Fruit fly (Drosophila melanogaster): ENCODE data around the gene Aasdh.

dm6 chr2L:8425962-8426759 lies 23.2 kb downstream of the Aasdh start:
- TF ChIP-seq rgr (GFP tag; optimal IDR thresholded peaks at IDR 0.05): no peak
- peak; percentile 17 for TF ChIP-seq sage (GFP tag; optimal IDR thresholded peaks at IDR 0.05)
- no peak for TF ChIP-seq lola (GFP tag; optimal IDR thresholded peaks at IDR 0.05)
- TF ChIP-seq Jra (GFP tag; optimal IDR thresholded peaks at IDR 0.05): peak; percentile 45
- TF ChIP-seq Abd-B (GFP tag; optimal IDR thresholded peaks at IDR 0.05): no peak
